Worm (Caenorhabditis elegans): ENCODE results near the gene C50B6.9.

- TF ChIP-seq ref-1 (GFP tag; conservative IDR thresholded peaks at IDR 0.05) (no peak), klf-2 (GFP tag; conservative IDR thresholded peaks at IDR 0.05) (no peak), cog-1 (tag; optimal IDR thresholded peaks at IDR 0.05) (no peak), flt-1 (GFP tag; IDR thresholded peaks at IDR 0.05) (no peak), T22C8.4 (GFP tag; IDR thresholded peaks at IDR 0.05) (no peak), tab-1 (GFP tag; IDR thresholded peaks at IDR 0.05) (no peak), ztf-29 (GFP tag; IDR thresholded peaks at IDR 0.05) (no peak), ztf-23 (GFP tag; IDR thresholded peaks at IDR 0.05) (no peak)
Measured at ce11 chrV:13351773-13352172, 15.6 kb downstream of the C50B6.9 start.

Data from whole organism, midembryonic.